Worm (Caenorhabditis elegans): Measurements from ENCODE around the gene phy-4.

The phy-4 gene

DNA sequence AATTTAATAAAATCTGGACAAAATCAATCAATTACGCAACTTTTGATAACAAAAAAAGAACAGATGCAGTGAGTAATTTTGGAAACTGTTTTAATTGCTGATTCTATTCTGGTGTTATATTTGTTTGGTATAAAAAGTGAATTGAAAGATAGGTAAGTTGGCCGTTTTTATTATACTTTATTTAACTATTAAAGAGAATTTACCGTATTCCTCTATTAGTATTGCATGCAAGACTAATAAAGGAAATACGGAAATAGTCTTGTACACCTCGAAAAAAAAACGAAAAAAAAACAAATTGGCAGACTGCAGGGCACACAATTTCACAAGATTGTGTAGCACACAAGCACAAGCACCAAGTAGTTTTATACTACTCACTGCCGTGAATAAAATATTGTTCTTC lies 50.8 kb downstream of the phy-4 start, which contains the start of gene Y43F8B.25:
Gene Y43F8B.25 (plus strand): TSS at position 301 of the 400 bp plus-strand sequence.
- TF ChIP-seq nhr-237 (tag; optimal IDR thresholded peaks at IDR 0.05) (no peak), ztf-4 (tag; optimal IDR thresholded peaks at IDR 0.05) (no peak), ceh-16 (tag; optimal IDR thresholded peaks at IDR 0.05) (no peak), sem-4 (tag; optimal IDR thresholded peaks at IDR 0.05) (no peak), skn-1 (tag; optimal IDR thresholded peaks at IDR 0.05) (no peak), elt-3 (tag; optimal IDR thresholded peaks at IDR 0.05) (no peak), elt-1 (tag; optimal IDR thresholded peaks at IDR 0.05) (no peak), snpc-4 (tag; optimal IDR thresholded peaks at IDR 0.05) (no peak), gmeb-1 (tag; optimal IDR thresholded peaks at IDR 0.05) (no peak), nhr-23 (tag; optimal IDR thresholded peaks at IDR 0.05) (no peak), aly-2 (tag; optimal IDR thresholded peaks at IDR 0.05) (no peak), mdl-1 (tag; optimal IDR thresholded peaks at IDR 0.05) (no peak), nhr-25 (tag; optimal IDR thresholded peaks at IDR 0.05) (no peak), unc-55 (GFP tag; optimal IDR thresholded peaks at IDR 0.05) (no peak), nhr-129 (tag; optimal IDR thresholded peaks at IDR 0.05) (no peak), lsy-2 (tag; optimal IDR thresholded peaks at IDR 0.05) (no peak)
